Fruit fly (Drosophila melanogaster) whole organism, embryonic: ENCODE measurements around the gene CG11905.

ENCODE experiments used
- Bteb2 ChIP-seq: fragments of 200-800 bp; sonication (Bioruptor generic); optimal IDR thresholded peaks from 2 replicates; lab custom pipeline; 2016; ENCODE audit warnings: missing biosample characterization, missing genetic modification characterization
- CG10274 ChIP-seq: fragments of 200-800 bp; sonication (Bioruptor generic); optimal IDR thresholded peaks from 3 replicates; lab custom pipeline; 2017; ENCODE audit warnings: missing biosample characterization, mild to moderate bottlenecking, missing genetic modification characterization
- CG11398 ChIP-seq: fragments of 200-800 bp; sonication (Bioruptor generic); optimal IDR thresholded peaks from 2 replicates; lab custom pipeline; 2016; ENCODE audit warnings: missing biosample characterization, missing genetic modification characterization
- CG14860 ChIP-seq: fragments of 200-800 bp; sonication (Bioruptor generic); IDR thresholded peaks from 3 replicates; pipeline ENCODE4 v1.3.6; 2022; ENCODE audit warnings: missing biosample characterization, missing genetic modification characterization; ENCODE audit not compliant: partially characterized antibody
- CG18262 ChIP-seq: fragments of 200-800 bp; optimal IDR thresholded peaks from 3 replicates; lab custom pipeline; 2019; ENCODE audit warnings: missing biosample characterization, mild to moderate bottlenecking, missing genetic modification characterization, moderate library complexity
- CG18599 ChIP-seq: fragments of 200-800 bp; sonication (Bioruptor generic); optimal IDR thresholded peaks from 3 replicates; lab custom pipeline; 2017; ENCODE audit warnings: missing biosample characterization, missing genetic modification characterization, mild to moderate bottlenecking, moderate library complexity, missing genetic modification reagents
- CG33557 ChIP-seq: fragments of 200-800 bp; sonication (Bioruptor generic); optimal IDR thresholded peaks from 2 replicates; lab custom pipeline; 2019; ENCODE audit warnings: missing biosample characterization, mild to moderate bottlenecking, missing genetic modification characterization, moderate library complexity
- CG34422 ChIP-seq: fragments of 200-800 bp; sonication (Bioruptor generic); IDR thresholded peaks from 3 replicates; pipeline ENCODE4 v1.3.6; 2022; ENCODE audit warnings: missing biosample characterization, missing genetic modification characterization
- CG4360 ChIP-seq: fragments of 200-800 bp; sonication (Bioruptor generic); IDR thresholded peaks from 2 replicates; pipeline ENCODE4 v1.3.6; 2022; ENCODE audit warnings: missing biosample characterization, missing genetic modification characterization
- CG4820 ChIP-seq: fragments of 200-800 bp; sonication (Bioruptor generic); optimal IDR thresholded peaks from 3 replicates; lab custom pipeline; 2016; ENCODE audit warnings: missing biosample characterization, missing genetic modification characterization
- Dll ChIP-seq: fragments of 200-800 bp; sonication (Bioruptor generic); IDR thresholded peaks from 4 replicates; pipeline ENCODE4 v1.3.6; 2022; ENCODE audit warnings: missing biosample characterization, missing genetic modification characterization; ENCODE audit not compliant: partially characterized antibody
- Dref ChIP-seq: fragments of 200-800 bp; sonication (Bioruptor generic); IDR thresholded peaks from 2 replicates; pipeline ENCODE4 v1.3.6; 2022; ENCODE audit warnings: missing biosample characterization, missing genetic modification characterization
- Elba2 ChIP-seq: fragments of 200-800 bp; sonication (Bioruptor generic); optimal IDR thresholded peaks from 3 replicates; lab custom pipeline; 2016; ENCODE audit warnings: missing biosample characterization, missing genetic modification characterization
- HLH54F ChIP-seq: fragments of 200-800 bp; sonication (Bioruptor generic); optimal IDR thresholded peaks from 3 replicates; lab custom pipeline; 2016; ENCODE audit warnings: missing biosample characterization, missing genetic modification characterization
- Hmx ChIP-seq: fragments of 200-800 bp; sonication (Bioruptor generic); optimal IDR thresholded peaks from 2 replicates; lab custom pipeline; 2016; ENCODE audit warnings: missing biosample characterization, missing genetic modification characterization
- Hr3 ChIP-seq: fragments of 200-800 bp; sonication (Bioruptor generic); optimal IDR thresholded peaks from 3 replicates; lab custom pipeline; 2016; ENCODE audit warnings: missing biosample characterization, missing genetic modification characterization
- Jarid2 ChIP-seq: fragments of 200-800 bp; sonication (Bioruptor generic); optimal IDR thresholded peaks from 3 replicates; lab custom pipeline; 2017; ENCODE audit warnings: mild to moderate bottlenecking, missing biosample characterization, missing genetic modification reagents, missing genetic modification characterization
- Mad ChIP-seq: fragments of 200-800 bp; sonication (Bioruptor generic); optimal IDR thresholded peaks from 2 replicates; lab custom pipeline; 2016; ENCODE audit warnings: missing biosample characterization, missing genetic modification characterization
- Max ChIP-seq: fragments of 200-800 bp; sonication (Bioruptor generic); optimal IDR thresholded peaks from 2 replicates; lab custom pipeline; 2016; ENCODE audit warnings: missing biosample characterization, mild to moderate bottlenecking, missing genetic modification characterization
- NK7.1 ChIP-seq: fragments of 200-800 bp; sonication (Bioruptor generic); optimal IDR thresholded peaks from 3 replicates; lab custom pipeline; 2016; ENCODE audit warnings: missing biosample characterization, missing genetic modification characterization
- Opbp ChIP-seq: fragments of 200-800 bp; sonication (Bioruptor generic); IDR thresholded peaks from 3 replicates; pipeline ENCODE4 v1.3.6; 2022; ENCODE audit warnings: missing biosample characterization, missing genetic modification characterization; ENCODE audit not compliant: partially characterized antibody
- Optix ChIP-seq: fragments of 200-800 bp; sonication (Bioruptor generic); IDR thresholded peaks from 3 replicates; pipeline ENCODE4 v1.3.6; 2022; ENCODE audit warnings: missing biosample characterization, missing genetic modification characterization
- Pdp1 ChIP-seq, 2 experiments: fragments of 200-800 bp; sonication (Bioruptor generic); optimal IDR thresholded peaks; 3 replicates each; lab custom pipeline; 2016; ENCODE audit warnings: missing biosample characterization in 2 of 2, missing genetic modification characterization in 2 of 2, mild to moderate bottlenecking in 1 of 2, moderate library complexity in 1 of 2
- Six4 ChIP-seq: fragments of 200-800 bp; sonication (Bioruptor generic); optimal IDR thresholded peaks from 2 replicates; lab custom pipeline; 2016; ENCODE audit warnings: missing biosample characterization, missing genetic modification characterization
- Xbp1 ChIP-seq: fragments of 200-800 bp; sonication (Bioruptor generic); optimal IDR thresholded peaks from 3 replicates; lab custom pipeline; 2016; ENCODE audit warnings: missing biosample characterization, mild to moderate bottlenecking, missing genetic modification characterization
- abd-A ChIP-seq: fragments of 200-800 bp; sonication (Bioruptor generic); optimal IDR thresholded peaks from 3 replicates; lab custom pipeline; 2019; ENCODE audit warnings: missing biosample characterization, mild to moderate bottlenecking, missing genetic modification characterization, moderate library complexity
- bsh ChIP-seq, 2 experiments: fragments of 200-800 bp; sonication (Bioruptor generic); optimal IDR thresholded peaks; 2 replicates each; lab custom pipeline; 2017 to 2018; ENCODE audit warnings: mild to moderate bottlenecking in 2 of 2, missing biosample characterization in 2 of 2, missing genetic modification characterization in 2 of 2, moderate library complexity in 1 of 2
- chinmo ChIP-seq: fragments of 200-800 bp; sonication (Bioruptor generic); IDR thresholded peaks from 4 replicates; pipeline ENCODE4 v1.3.6; 2022; ENCODE audit warnings: missing biosample characterization, missing genetic modification characterization; ENCODE audit not compliant: partially characterized antibody
- dimm ChIP-seq: fragments of 200-800 bp; sonication (Bioruptor generic); IDR thresholded peaks from 2 replicates; pipeline ENCODE4 v1.3.6; 2022; ENCODE audit warnings: missing biosample characterization, missing genetic modification characterization
- eve ChIP-seq, 2 experiments: fragments of >200 bp; optimal IDR thresholded peaks; 2 replicates each; lab custom pipeline; 2017; ENCODE audit warnings: missing biosample characterization in 2 of 2, missing genetic modification characterization in 2 of 2
- gem ChIP-seq: fragments of 200-800 bp; sonication (Bioruptor generic); optimal IDR thresholded peaks from 2 replicates; lab custom pipeline; 2019; ENCODE audit warnings: missing biosample characterization, mild to moderate bottlenecking, missing genetic modification characterization, moderate library complexity
- hb ChIP-seq: fragments of 200-800 bp; sonication (Bioruptor generic); IDR thresholded peaks from 3 replicates; pipeline ENCODE4 v1.3.6; 2022; ENCODE audit warnings: missing biosample characterization, missing genetic modification characterization; ENCODE audit not compliant: partially characterized antibody
- inv ChIP-seq: fragments of 200-800 bp; sonication (Bioruptor generic); IDR thresholded peaks from 2 replicates; pipeline ENCODE4 v1.3.6; 2022; ENCODE audit warnings: missing biosample characterization, missing genetic modification characterization; ENCODE audit not compliant: partially characterized antibody
- knrl ChIP-seq: fragments of 200-800 bp; sonication (Bioruptor generic); IDR thresholded peaks from 3 replicates; pipeline ENCODE4 v1.3.6; 2022; ENCODE audit warnings: missing biosample characterization, missing genetic modification characterization; ENCODE audit not compliant: partially characterized antibody
- lab ChIP-seq: fragments of 200-800 bp; sonication (Bioruptor generic); optimal IDR thresholded peaks from 3 replicates; lab custom pipeline; 2017; ENCODE audit warnings: missing biosample characterization, missing genetic modification characterization, mild to moderate bottlenecking, moderate library complexity, missing genetic modification reagents
- lola ChIP-seq, 3 experiments: fragments of >200 bp in 2 of 3; fragments of 200-800 bp in 1 of 3; sonication (Bioruptor generic) in 1 of 3; optimal IDR thresholded peaks; 2 replicates each; lab custom pipeline; 2017 to 2019; ENCODE audit warnings: missing biosample characterization in 3 of 3, missing genetic modification characterization in 3 of 3, mild to moderate bottlenecking in 1 of 3, moderate library complexity in 1 of 3
- nom ChIP-seq: fragments of 200-800 bp; sonication (Bioruptor generic); optimal IDR thresholded peaks from 2 replicates; lab custom pipeline; 2017; ENCODE audit warnings: missing biosample characterization, missing genetic modification characterization, mild to moderate bottlenecking, moderate library complexity, missing genetic modification reagents
- phol ChIP-seq: fragments of 200-800 bp; sonication (Bioruptor generic); optimal IDR thresholded peaks from 3 replicates; lab custom pipeline; 2018; ENCODE audit warnings: missing biosample characterization, mild to moderate bottlenecking, missing genetic modification characterization, moderate library complexity
- sc ChIP-seq, 3 experiments: fragments of >200 bp in 2 of 3; fragments of 200-800 bp in 1 of 3; sonication (Bioruptor generic) in 1 of 3; optimal IDR thresholded peaks; 2 replicates in 2 of 3; 3 replicates in 1 of 3; lab custom pipeline; 2017; ENCODE audit warnings: mild to moderate bottlenecking in 1 of 3, missing biosample characterization in 1 of 3, missing genetic modification characterization in 1 of 3, missing genetic modification reagents in 1 of 3
- sens ChIP-seq: fragments of 200-800 bp; sonication (Bioruptor generic); peaks from one replicate; lab custom pipeline; 2016; ENCODE audit warnings: missing biosample characterization, missing genetic modification characterization
- stc ChIP-seq: fragments of 200-800 bp; sonication (Bioruptor generic); IDR thresholded peaks from 2 replicates; pipeline ENCODE4 v1.3.6; 2022; ENCODE audit warnings: missing biosample characterization, missing genetic modification characterization
- sug ChIP-seq: fragments of 200-800 bp; optimal IDR thresholded peaks from 2 replicates; lab custom pipeline; 2019; ENCODE audit warnings: missing biosample characterization, mild to moderate bottlenecking, missing genetic modification characterization, moderate library complexity
- wdn ChIP-seq: fragments of 200-800 bp; sonication (Bioruptor generic); IDR thresholded peaks from 2 replicates; pipeline ENCODE4 v1.3.6; 2022; ENCODE audit warnings: missing biosample characterization, missing genetic modification characterization

Gene CG11905

dm6 chr3L:16978406-16978805 is 43.1 kb upstream of the CG11905 start (continued):
- no peak for TF ChIP-seq Dll (GFP tag; lab: Robert Waterston, UW)
- no peak for TF ChIP-seq Xbp1
- TF ChIP-seq NK7.1 (GFP tag; lab: Kevin White, UChicago): no peak
- no peak for TF ChIP-seq dimm (GFP tag; lab: Robert Waterston, UW)
- TF ChIP-seq CG34422 (GFP tag; lab: Robert Waterston, UW): no peak
- peak; percentile 81 for TF ChIP-seq abd-A
- TF ChIP-seq wdn (GFP tag; lab: Robert Waterston, UW): no peak
- no peak for TF ChIP-seq hb
- no peak for TF ChIP-seq Dref (GFP tag; lab: Robert Waterston, UW)
- TF ChIP-seq phol (tag; lab: Kevin White, UChicago): no peak
- TF ChIP-seq Hmx (GFP tag; lab: Kevin White, UChicago): no peak
- TF ChIP-seq CG11398: no peak
- no peak for TF ChIP-seq Optix (GFP tag; lab: Robert Waterston, UW)
- TF ChIP-seq Six4 (GFP tag; lab: Kevin White, UChicago): no peak

- no peak for TF ChIP-seq CG18599
- TF ChIP-seq inv (GFP tag; lab: Robert Waterston, UW): no peak
- TF ChIP-seq sens (GFP tag; lab: Kevin White, UChicago): peak; percentile 23
- TF ChIP-seq sug: peak; percentile 24
- no peak for TF ChIP-seq Hr3 (GFP tag; lab: Kevin White, UChicago)
- TF ChIP-seq bsh (GFP tag; optimal IDR thresholded peaks at IDR 0.05; lab: Kevin White, UChicago): no peak
- TF ChIP-seq, all 482 proteins: peak for 2
These were observed 42.0 kb upstream of the CG11905 start for dm6 chr3L:16977311-16977710.

dm6 chr3L:16975638-16976528 is 40.5 kb upstream of the CG11905 start:
- TF ChIP-seq Xbp1: no peak
- peak; percentile 6 for TF ChIP-seq CG4820 (GFP tag; lab: Kevin White, UChicago)
- 0 out of 3 replicates have a peak, but pooled peaks have one; percentile 14 for TF ChIP-seq knrl (GFP tag; lab: Robert Waterston, UW)
- no peak for TF ChIP-seq HLH54F (GFP tag; lab: Kevin White, UChicago)
- TF ChIP-seq Opbp (GFP tag; lab: Robert Waterston, UW): 0 out of 3 replicates have a peak, but pooled peaks have one; percentile 30
- peak in 1 of 2 experiments; percentile 7 for TF ChIP-seq Pdp1 (GFP tag; optimal IDR thresholded peaks at IDR 0.05; lab: Kevin White, UChicago)
- TF ChIP-seq bsh (GFP tag; optimal IDR thresholded peaks at IDR 0.05; lab: Kevin White, UChicago): peak in 1 of 2 experiments; percentile 77
- TF ChIP-seq CG33557 (GFP tag; lab: Kevin White, UChicago): no peak
- TF ChIP-seq Mad (GFP tag; lab: Kevin White, UChicago): no peak
- 0 out of 3 replicates have a peak, but pooled peaks have one; percentile 8 for TF ChIP-seq CG34422 (GFP tag; lab: Robert Waterston, UW)
- TF ChIP-seq eve (GFP tag; optimal IDR thresholded peaks at IDR 0.05; lab: Kevin White, UChicago): peak in 1 of 2 experiments; percentile 59
- TF ChIP-seq lola (GFP tag; optimal IDR thresholded peaks at IDR 0.05; lab: Kevin White, UChicago): peak in 1 of 3 experiments; percentile 65
- no peak for TF ChIP-seq CG10274 (GFP tag; lab: Kevin White, UChicago)
- no peak for TF ChIP-seq lab (GFP tag; lab: Kevin White, UChicago)
- no peak for TF ChIP-seq Bteb2
- 0 out of 3 replicates have a peak, but pooled peaks have one; percentile 41 for TF ChIP-seq CG14860
- TF ChIP-seq stc (GFP tag; lab: Robert Waterston, UW): peak; percentile 28; the same call in 1 of the 2 replicates
- TF ChIP-seq gem (tag; lab: Kevin White, UChicago): peak; percentile 38
- peak; percentile 86; the same call in 2 of the 4 replicates for TF ChIP-seq chinmo (GFP tag; lab: Robert Waterston, UW)
- TF ChIP-seq CG18262 (tag; lab: Kevin White, UChicago): peak; percentile 45
- TF ChIP-seq CG4360 (GFP tag; lab: Robert Waterston, UW): 0 out of 2 replicates have a peak, but pooled peaks have one; percentile 25
- no peak for TF ChIP-seq Max (GFP tag; lab: Kevin White, UChicago)
- peak; percentile 84 for TF ChIP-seq Jarid2
- TF ChIP-seq Elba2 (GFP tag; lab: Kevin White, UChicago): no peak
- no peak for TF ChIP-seq sc (optimal IDR thresholded peaks at IDR 0.05; lab: Kevin White, UChicago)
- peak; percentile 27 for TF ChIP-seq sc (GFP tag; optimal IDR thresholded peaks at IDR 0.05; lab: Kevin White, UChicago)
- peak; percentile 48 for TF ChIP-seq nom (GFP tag; lab: Kevin White, UChicago)
